Worm (Caenorhabditis elegans): Measurements from ENCODE around the gene C16C8.20.
"Not testable (repeated sequence)": the region's sequence is repeated elsewhere in the genome, so short reads cannot be mapped to it uniquely, and the experiment has no call there.

DNA sequence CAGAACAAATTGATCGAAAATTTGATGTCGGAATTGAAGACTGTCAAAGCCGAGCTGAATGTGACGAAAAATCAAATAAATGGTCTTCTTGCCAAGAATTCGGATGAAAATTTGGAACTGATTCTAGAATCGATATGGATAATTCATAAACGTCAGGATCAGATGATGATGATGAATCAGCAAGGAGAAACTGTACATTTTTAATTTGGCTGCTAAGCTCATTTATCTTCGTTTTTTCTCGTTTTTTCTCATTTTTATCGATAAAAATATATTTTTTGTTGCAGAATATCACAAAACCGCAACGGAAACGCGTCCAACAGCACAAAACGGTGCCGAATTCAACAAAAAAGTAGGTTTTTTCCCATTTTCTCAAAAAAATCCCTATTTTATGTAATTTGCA is 2.8 kb downstream of the C16C8.20 start, which contains the start of gene C16C8.14:
- not testable (repeated sequence) for TF ChIP-seq Y79H2A.3 (GFP tag; conservative IDR thresholded peaks at IDR 0.05); cebp-2 (GFP tag; IDR thresholded peaks at IDR 0.05); ama-1 (optimal IDR thresholded peaks at IDR 0.05); ama-1 (GFP tag; optimal IDR thresholded peaks at IDR 0.05); cebp-1 (GFP tag; IDR thresholded peaks at IDR 0.05); cebp-1 (tag; optimal IDR thresholded peaks at IDR 0.05); attf-5 (GFP tag; optimal IDR thresholded peaks at IDR 0.05); ztf-25 (GFP tag; IDR thresholded peaks at IDR 0.05); unc-130 (GFP tag; optimal IDR thresholded peaks at IDR 0.05); pha-4 (tag; optimal IDR thresholded peaks at IDR 0.05)

All from whole organism, young adult.